Fruit fly (Drosophila melanogaster) Kc167 (cell line): Measurements from ENCODE around the gene ACXD.

Experiments used
- Myc ChIP-seq: fragments of >200 bp; optimal IDR thresholded peaks from 2 replicates; lab custom pipeline; 2017; ENCODE audit warnings: missing external identifiers
- Sin3A ChIP-seq: fragments of >200 bp; optimal IDR thresholded peaks from 2 replicates; lab custom pipeline; 2018; ENCODE audit warnings: missing external identifiers
- h ChIP-seq: fragments of >200 bp; optimal IDR thresholded peaks from 3 replicates; lab custom pipeline; 2018; ENCODE audit warnings: missing external identifiers
- insv ChIP-seq: fragments of >200 bp; optimal IDR thresholded peaks from 3 replicates; lab custom pipeline; 2018; ENCODE audit warnings: missing external identifiers
- psq ChIP-seq: fragments of >200 bp; optimal IDR thresholded peaks from 2 replicates; lab custom pipeline; 2017; ENCODE audit warnings: missing external identifiers
- ttk ChIP-seq: sonication (Bioruptor generic); optimal IDR thresholded peaks from 2 replicates; lab custom pipeline; 2017; ENCODE audit warnings: missing external identifiers

Gene ACXD

dm6 chr3L:2276250-2276649 is 38.8 kb downstream of the ACXD start, which contains the start of gene yellow-g2:
yellow-g2 (plus strand) TSS chr3L:2276550.
- TF ChIP-seq h, result no peak

DNA sequence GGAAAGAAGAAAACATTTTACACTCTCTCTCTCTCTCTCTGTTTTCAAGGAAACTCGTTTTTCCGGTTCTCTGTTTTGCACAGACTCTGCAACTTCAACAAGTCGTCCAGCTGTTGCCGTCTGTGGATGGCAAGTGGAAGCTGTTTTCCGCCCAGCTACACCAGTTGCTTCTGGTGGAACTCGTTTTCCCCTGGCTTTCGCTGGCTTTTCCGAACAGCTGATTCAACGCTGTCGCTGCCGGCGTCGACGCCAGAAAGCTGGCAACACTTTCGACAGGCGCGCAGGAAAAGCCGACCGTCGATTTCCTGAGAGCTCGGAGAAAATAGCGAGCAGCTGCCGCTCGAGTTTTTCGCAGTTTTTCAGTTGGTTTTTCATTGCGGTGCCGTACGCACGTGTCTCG is 45.1 kb downstream of the ACXD start, which contains the start of gene MsR2:
Gene MsR2, plus strand, starts transcription at position 378 of the 400 bp plus-strand sequence.
- TF ChIP-seq Myc (lab: Kevin White, UChicago) (no peak), insv (lab: Kevin White, UChicago) (no peak), ttk (lab: Kevin White, UChicago) (no peak), h (no peak), psq (lab: Kevin White, UChicago) (no peak), Sin3A (lab: Kevin White, UChicago) (no peak)
